Fruit fly (Drosophila melanogaster) whole organism, prepupa: ENCODE results near the gene CG3857.

Experiments used
- Blimp-1 ChIP-seq: fragments of 200-800 bp; sonication (Bioruptor generic); optimal IDR thresholded peaks from 3 replicates; lab custom pipeline; 2017; ENCODE audit warnings: missing biosample characterization, missing genetic modification characterization, mild to moderate bottlenecking, moderate library complexity, missing genetic modification reagents
- CG10631 ChIP-seq: fragments of 200-800 bp; sonication (Bioruptor generic); optimal IDR thresholded peaks from 2 replicates; lab custom pipeline; 2016; ENCODE audit warnings: missing biosample characterization, missing genetic modification characterization
- CG11762 ChIP-seq: fragments of 200-800 bp; sonication (Bioruptor generic); optimal IDR thresholded peaks from 3 replicates; lab custom pipeline; 2016; ENCODE audit warnings: missing biosample characterization, missing genetic modification characterization; ENCODE audit not compliant: insufficient read depth
- CG11902 ChIP-seq: fragments of 200-800 bp; sonication (Bioruptor generic); optimal IDR thresholded peaks from 3 replicates; lab custom pipeline; 2016; ENCODE audit warnings: missing biosample characterization, missing genetic modification characterization
- CG15336 ChIP-seq: fragments of 200-800 bp; sonication (Bioruptor generic); IDR thresholded peaks from 2 replicates; pipeline ENCODE4 v1.3.6; 2022; ENCODE audit warnings: missing biosample characterization, missing genetic modification characterization
- CG1621 ChIP-seq: fragments of 200-800 bp; sonication (Bioruptor generic); optimal IDR thresholded peaks from 3 replicates; lab custom pipeline; 2018; ENCODE audit warnings: missing biosample characterization, mild to moderate bottlenecking, missing genetic modification characterization
- CG16779 ChIP-seq: fragments of 200-800 bp; sonication (Bioruptor generic); optimal IDR thresholded peaks from 3 replicates; lab custom pipeline; 2017; ENCODE audit warnings: missing biosample characterization, mild to moderate bottlenecking, missing genetic modification characterization
- CG31627 ChIP-seq: fragments of 200-800 bp; sonication (Bioruptor generic); optimal IDR thresholded peaks from 3 replicates; lab custom pipeline; 2016; ENCODE audit warnings: missing biosample characterization, missing genetic modification characterization
- CG34406 ChIP-seq: fragments of 200-800 bp; sonication (Bioruptor generic); optimal IDR thresholded peaks from 3 replicates; lab custom pipeline; 2016; ENCODE audit warnings: missing biosample characterization, missing genetic modification characterization
- CG3919 ChIP-seq: fragments of 200-800 bp; sonication (Bioruptor generic); optimal IDR thresholded peaks from 3 replicates; lab custom pipeline; 2016; ENCODE audit warnings: missing biosample characterization, missing genetic modification characterization
- CG4318 ChIP-seq: fragments of 200-800 bp; sonication (Bioruptor generic); optimal IDR thresholded peaks from 3 replicates; lab custom pipeline; 2017; ENCODE audit warnings: missing biosample characterization, mild to moderate bottlenecking, missing genetic modification characterization
- CG6163 ChIP-seq: fragments of 200-800 bp; sonication (Bioruptor generic); IDR thresholded peaks from 3 replicates; pipeline ENCODE4 v1.3.6; 2022; ENCODE audit warnings: missing biosample characterization, missing genetic modification characterization
- CG6276 ChIP-seq: fragments of 200-800 bp; sonication (Bioruptor generic); optimal IDR thresholded peaks from 2 replicates; lab custom pipeline; 2017; ENCODE audit warnings: missing biosample characterization, mild to moderate bottlenecking, missing genetic modification characterization
- CG6808 ChIP-seq: fragments of 200-800 bp; sonication (Bioruptor generic); optimal IDR thresholded peaks from 3 replicates; lab custom pipeline; 2017; ENCODE audit warnings: missing biosample characterization, missing genetic modification characterization, mild to moderate bottlenecking, moderate library complexity, missing genetic modification reagents
- CG6854 ChIP-seq: fragments of 200-800 bp; sonication (Bioruptor generic); optimal IDR thresholded peaks from 2 replicates; lab custom pipeline; 2017; ENCODE audit warnings: missing biosample characterization, mild to moderate bottlenecking, missing genetic modification characterization
- CG7368 ChIP-seq: fragments of 200-800 bp; sonication (Bioruptor generic); optimal IDR thresholded peaks from 3 replicates; lab custom pipeline; 2016; ENCODE audit warnings: missing biosample characterization, missing genetic modification characterization
- CG8119 ChIP-seq: fragments of 200-800 bp; sonication (Bioruptor generic); IDR thresholded peaks from 3 replicates; pipeline ENCODE4 v1.3.6; 2022; ENCODE audit warnings: missing biosample characterization, missing genetic modification characterization
- CG8319 ChIP-seq: fragments of 200-800 bp; sonication (Bioruptor generic); optimal IDR thresholded peaks from 3 replicates; lab custom pipeline; 2016; ENCODE audit warnings: missing biosample characterization, missing genetic modification characterization
- CG8632 ChIP-seq: fragments of 200-800 bp; sonication (Bioruptor generic); optimal IDR thresholded peaks from 3 replicates; lab custom pipeline; 2016; ENCODE audit warnings: missing biosample characterization, missing genetic modification characterization
- Eip75B ChIP-seq: fragments of 200-800 bp; sonication (Bioruptor generic); optimal IDR thresholded peaks from 3 replicates; lab custom pipeline; 2016; ENCODE audit warnings: missing biosample characterization, missing genetic modification characterization
- Eip78C ChIP-seq: fragments of 200-800 bp; sonication (Bioruptor generic); peaks from one replicate; lab custom pipeline; 2016; ENCODE audit warnings: missing biosample characterization, missing genetic modification characterization
- Gug ChIP-seq: fragments of 200-800 bp; sonication (Bioruptor generic); IDR thresholded peaks from 2 replicates; pipeline ENCODE4 v1.3.6; 2022; ENCODE audit warnings: missing biosample characterization, missing genetic modification characterization
- Hr39 ChIP-seq: fragments of 200-800 bp; sonication (Bioruptor generic); optimal IDR thresholded peaks from 2 replicates; lab custom pipeline; 2016; ENCODE audit warnings: missing biosample characterization, missing genetic modification characterization
- Hr4 ChIP-seq: fragments of 200-800 bp; sonication (Bioruptor generic); optimal IDR thresholded peaks from 3 replicates; lab custom pipeline; 2016; ENCODE audit warnings: missing biosample characterization, missing genetic modification characterization
- Lpt ChIP-seq: fragments of 200-800 bp; sonication (Bioruptor generic); optimal IDR thresholded peaks from 3 replicates; lab custom pipeline; 2016; ENCODE audit warnings: missing biosample characterization, missing genetic modification characterization
- Met ChIP-seq: fragments of 200-800 bp; sonication (Bioruptor generic); optimal IDR thresholded peaks from 3 replicates; lab custom pipeline; 2016; ENCODE audit warnings: missing biosample characterization, missing genetic modification characterization
- Sox102F ChIP-seq: fragments of 200-800 bp; sonication (Bioruptor generic); optimal IDR thresholded peaks from 2 replicates; lab custom pipeline; 2016; ENCODE audit warnings: missing biosample characterization, mild to moderate bottlenecking, missing genetic modification characterization
- Sox14 ChIP-seq: fragments of 200-800 bp; sonication (Bioruptor generic); optimal IDR thresholded peaks from 3 replicates; lab custom pipeline; 2016; ENCODE audit warnings: missing biosample characterization, missing genetic modification characterization
- Sox15 ChIP-seq: fragments of 200-800 bp; sonication (Bioruptor generic); optimal IDR thresholded peaks from 3 replicates; lab custom pipeline; 2016; ENCODE audit warnings: missing biosample characterization, missing genetic modification characterization
- achi ChIP-seq: fragments of 200-800 bp; sonication (Bioruptor generic); optimal IDR thresholded peaks from 3 replicates; lab custom pipeline; 2016; ENCODE audit warnings: missing biosample characterization, missing genetic modification characterization
- cyc ChIP-seq: fragments of 200-800 bp; sonication (Bioruptor generic); optimal IDR thresholded peaks from 3 replicates; lab custom pipeline; 2016; ENCODE audit warnings: missing biosample characterization, missing genetic modification characterization
- eg ChIP-seq: fragments of 200-800 bp; sonication (Bioruptor generic); IDR thresholded peaks from 3 replicates; pipeline ENCODE4 v1.3.6; 2022; ENCODE audit warnings: missing biosample characterization, missing genetic modification characterization
- esn ChIP-seq: fragments of 200-800 bp; sonication (Bioruptor generic); optimal IDR thresholded peaks from 2 replicates; lab custom pipeline; 2016; ENCODE audit warnings: missing biosample characterization, mild to moderate bottlenecking, missing genetic modification characterization, moderate library complexity
- fd85E ChIP-seq: fragments of 200-800 bp; sonication (Bioruptor generic); optimal IDR thresholded peaks from 3 replicates; lab custom pipeline; 2016; ENCODE audit warnings: missing biosample characterization, missing genetic modification characterization
- fkh ChIP-seq: fragments of 200-800 bp; sonication (Bioruptor generic); optimal IDR thresholded peaks from 3 replicates; lab custom pipeline; 2017; ENCODE audit warnings: missing biosample characterization, mild to moderate bottlenecking, missing genetic modification characterization, moderate library complexity
- lz ChIP-seq: fragments of 200-800 bp; sonication (Bioruptor generic); optimal IDR thresholded peaks from 3 replicates; lab custom pipeline; 2016; ENCODE audit warnings: missing biosample characterization, missing genetic modification characterization
- net ChIP-seq: fragments of 200-800 bp; sonication (Bioruptor generic); optimal IDR thresholded peaks from 3 replicates; lab custom pipeline; 2016; ENCODE audit warnings: missing biosample characterization, missing genetic modification characterization
- salr ChIP-seq, 2 experiments: fragments of 200-800 bp; sonication (Bioruptor generic); optimal IDR thresholded peaks; 3 replicates each; lab custom pipeline; 2016 to 2018; ENCODE audit warnings: missing biosample characterization in 2 of 2, missing genetic modification characterization in 2 of 2, mild to moderate bottlenecking in 1 of 2
- spab ChIP-seq: fragments of 200-800 bp; sonication (Bioruptor generic); optimal IDR thresholded peaks from 2 replicates; lab custom pipeline; 2017; ENCODE audit warnings: missing biosample characterization, mild to moderate bottlenecking, missing genetic modification characterization, missing genetic modification reagents
- ss ChIP-seq, 2 experiments: fragments of 200-800 bp; sonication (Bioruptor generic); optimal IDR thresholded peaks; 2 replicates in 1 of 2; 3 replicates in 1 of 2; lab custom pipeline; 2017 to 2018; ENCODE audit warnings: mild to moderate bottlenecking in 2 of 2, missing biosample characterization in 2 of 2, missing genetic modification characterization in 2 of 2, moderate library complexity in 1 of 2
- svp ChIP-seq: fragments of 200-800 bp; sonication (Bioruptor generic); peaks from one replicate; lab custom pipeline; 2016; ENCODE audit warnings: missing biosample characterization, missing genetic modification characterization
- topi ChIP-seq: fragments of 200-800 bp; sonication (Bioruptor generic); optimal IDR thresholded peaks from 3 replicates; lab custom pipeline; 2016; ENCODE audit warnings: missing biosample characterization, missing genetic modification characterization
- vri ChIP-seq: fragments of 200-800 bp; sonication (Bioruptor generic); optimal IDR thresholded peaks from 3 replicates; lab custom pipeline; 2016; ENCODE audit warnings: missing biosample characterization, mild to moderate bottlenecking, missing genetic modification characterization

The CG3857 gene

dm6 chrX:1975879-1976601 is 36.2 kb upstream of the CG3857 start:
- peak; percentile 54 for TF ChIP-seq Eip78C (GFP tag; lab: Kevin White, UChicago)
- TF ChIP-seq CG6276 (GFP tag; lab: Kevin White, UChicago): peak; percentile 39
- TF ChIP-seq CG15336 (GFP tag; lab: Robert Waterston, UW): peak; percentile 41
- peak; percentile 58 for TF ChIP-seq svp (GFP tag; lab: Kevin White, UChicago)
- peak; percentile 12 for TF ChIP-seq fkh (GFP tag; lab: Kevin White, UChicago)
- TF ChIP-seq eg (GFP tag; lab: Robert Waterston, UW): peak; percentile 49; the same call in 1 of the 3 replicates
- TF ChIP-seq CG16779: peak; percentile 12
- TF ChIP-seq net (GFP tag; lab: Kevin White, UChicago): no peak
- TF ChIP-seq Eip75B: no peak
- TF ChIP-seq CG6163: 0 out of 3 replicates have a peak, but pooled peaks have one; percentile 37
- TF ChIP-seq Sox102F (GFP tag; lab: Kevin White, UChicago): no peak
- TF ChIP-seq vri (GFP tag; lab: Kevin White, UChicago): peak; percentile 57
- TF ChIP-seq Lpt (GFP tag; lab: Kevin White, UChicago): peak; percentile 83
- peak; percentile 55; the same call in 2 of the 3 replicates for TF ChIP-seq CG8119

DNA sequence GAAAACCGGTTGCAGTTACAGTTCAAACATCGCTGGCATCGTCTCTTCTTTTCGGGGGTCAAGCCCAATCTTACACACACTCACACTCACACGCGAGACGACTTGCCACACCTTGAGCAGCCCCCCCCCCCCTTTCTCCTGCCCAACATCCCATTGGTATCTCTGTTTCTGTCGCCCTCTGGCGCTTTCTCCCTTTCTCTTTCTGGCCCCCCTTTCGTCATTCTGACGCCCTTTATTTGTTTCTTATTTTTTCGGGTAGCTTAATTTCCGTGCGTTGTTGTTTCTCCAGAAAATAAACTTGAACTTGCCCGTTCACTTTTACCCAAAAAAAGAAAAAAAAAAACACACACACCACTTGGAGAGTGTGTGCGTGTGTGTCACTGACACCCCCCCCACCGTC is 32.3 kb upstream of the CG3857 start:
- no peak for TF ChIP-seq CG4318 (GFP tag; lab: Kevin White, UChicago)
- peak; percentile 15 for TF ChIP-seq Eip75B
- no peak for TF ChIP-seq Gug (GFP tag; lab: Robert Waterston, UW)
- TF ChIP-seq svp (GFP tag; lab: Kevin White, UChicago): peak; percentile 80
- peak; percentile 99 for TF ChIP-seq Blimp-1
- no peak for TF ChIP-seq Sox102F (GFP tag; lab: Kevin White, UChicago)
- no peak for TF ChIP-seq ss (GFP tag; optimal IDR thresholded peaks at IDR 0.05; lab: Kevin White, UChicago)
- no peak for TF ChIP-seq CG6163
- TF ChIP-seq achi (GFP tag; lab: Kevin White, UChicago): no peak
- no peak for TF ChIP-seq CG10631 (GFP tag; lab: Kevin White, UChicago)
- TF ChIP-seq CG6854: peak; percentile 72
- no peak for TF ChIP-seq CG7368 (GFP tag; lab: Kevin White, UChicago)
- peak; percentile 31 for TF ChIP-seq Eip78C (GFP tag; lab: Kevin White, UChicago)
- no peak for TF ChIP-seq CG6808 (GFP tag; lab: Kevin White, UChicago)
- TF ChIP-seq spab (GFP tag; lab: Kevin White, UChicago): no peak
- TF ChIP-seq Hr39 (GFP tag; lab: Kevin White, UChicago): no peak
- peak; percentile 39 for TF ChIP-seq Met (GFP tag; lab: Kevin White, UChicago)
- peak; percentile 14 for TF ChIP-seq topi (GFP tag; lab: Kevin White, UChicago)

dm6 chrX:1970575-1971325 is 30.9 kb upstream of the CG3857 start:
- TF ChIP-seq CG31627 (GFP tag; lab: Kevin White, UChicago) (no peak), Eip78C (GFP tag; lab: Kevin White, UChicago) (peak; percentile 26), eg (GFP tag; lab: Robert Waterston, UW) (0 out of 3 replicates have a peak, but pooled peaks have one; percentile 31), CG6854 (peak; percentile 38), CG15336 (GFP tag; lab: Robert Waterston, UW) (0 out of 2 replicates have a peak, but pooled peaks have one; percentile 19), Hr4 (no peak), CG10631 (GFP tag; lab: Kevin White, UChicago) (no peak), fd85E (GFP tag; lab: Kevin White, UChicago) (no peak), CG7368 (GFP tag; lab: Kevin White, UChicago) (no peak), CG34406 (GFP tag; lab: Kevin White, UChicago) (no peak), CG8119 (no peak), CG1621 (tag; lab: Kevin White, UChicago) (no peak), CG6163 (0 out of 3 replicates have a peak, but pooled peaks have one; percentile 25), esn (no peak), cyc (GFP tag; lab: Kevin White, UChicago) (no peak), CG11902 (GFP tag; lab: Kevin White, UChicago) (no peak), CG3919 (GFP tag; lab: Kevin White, UChicago) (no peak), lz (no peak), CG8632 (GFP tag; lab: Kevin White, UChicago) (no peak), CG8319 (GFP tag; lab: Kevin White, UChicago) (no peak), Sox14 (GFP tag; lab: Kevin White, UChicago) (no peak), achi (GFP tag; lab: Kevin White, UChicago) (no peak), Sox15 (GFP tag; lab: Kevin White, UChicago) (no peak), svp (GFP tag; lab: Kevin White, UChicago) (peak; percentile 82), salr (GFP tag; optimal IDR thresholded peaks at IDR 0.05; lab: Kevin White, UChicago) (no peak), Blimp-1 (peak; percentile 95), Eip75B (peak; percentile 66), Met (GFP tag; lab: Kevin White, UChicago) (peak; percentile 37), CG11762 (GFP tag; lab: Kevin White, UChicago) (no peak)
